Worm (Caenorhabditis elegans): Measurements from ENCODE around the gene K09C8.9.

Gene K09C8.9

ce11 chrX:10963453-10964046, 4.0 kb downstream of the K09C8.9 start, which contains the start of gene nas-10 (continued):
- TF ChIP-seq sup-37 (GFP tag; optimal IDR thresholded peaks at IDR 0.05): no peak
- no peak for TF ChIP-seq zip-4 (GFP tag; optimal IDR thresholded peaks at IDR 0.05)
- TF ChIP-seq lin-13 (GFP tag; optimal IDR thresholded peaks at IDR 0.05): no peak
- no peak for TF ChIP-seq nhr-77 (tag; optimal IDR thresholded peaks at IDR 0.05)

- TF ChIP-seq nhr-76 (tag; optimal IDR thresholded peaks at IDR 0.05): no peak
- no peak for TF ChIP-seq unc-98 (GFP tag; IDR thresholded peaks at IDR 0.05)
- TF ChIP-seq lin-14 (GFP tag; optimal IDR thresholded peaks at IDR 0.05): no peak
- TF ChIP-seq grh-1 (GFP tag; IDR thresholded peaks at IDR 0.05): no peak
Observed at ce11 chrX:10961724-10962123, 5.9 kb downstream of the K09C8.9 start.

- TF ChIP-seq aly-2 (tag; optimal IDR thresholded peaks at IDR 0.05) (no peak), dpl-1 (GFP tag; optimal IDR thresholded peaks at IDR 0.05) (no peak), efl-1 (optimal IDR thresholded peaks at IDR 0.05) (no peak), efl-1 (GFP tag; optimal IDR thresholded peaks at IDR 0.05 in 1 of 2) (no peak), nhr-12 (tag; optimal IDR thresholded peaks at IDR 0.05) (no peak), pag-3 (tag; optimal IDR thresholded peaks at IDR 0.05; ENCODE audit: borderline replicate concordance, insufficient read depth) (no peak), lin-39 (tag; optimal IDR thresholded peaks at IDR 0.05) (no peak), zag-1 (tag; optimal IDR thresholded peaks at IDR 0.05) (no peak), unc-130 (tag; optimal IDR thresholded peaks at IDR 0.05) (no peak), sup-37 (GFP tag; optimal IDR thresholded peaks at IDR 0.05) (no peak), aha-1 (tag; optimal IDR thresholded peaks at IDR 0.05) (no peak), nhr-71 (tag; optimal IDR thresholded peaks at IDR 0.05) (no peak), grh-1 (GFP tag; IDR thresholded peaks at IDR 0.05) (no peak), ets-5 (GFP tag; IDR thresholded peaks at IDR 0.05) (no peak), fos-1 (tag; optimal IDR thresholded peaks at IDR 0.05) (no peak), lsy-2 (tag; optimal IDR thresholded peaks at IDR 0.05) (no peak)
Observed at ce11 chrX:10959136-10959535, 8.5 kb downstream of the K09C8.9 start, which contains the start of gene K09C8.2. K09C8.2 (plus strand) TSS chrX:10959436.

ce11 chrX:10958427-10958826, 9.2 kb downstream of the K09C8.9 start, which contains the start of gene nlp-19:
nlp-19 (plus strand) TSS chrX:10958727.
- TF ChIP-seq alr-1 (tag; optimal IDR thresholded peaks at IDR 0.05; ENCODE audit: borderline replicate concordance) (no peak), sptf-1 (tag; optimal IDR thresholded peaks at IDR 0.05) (no peak), Y116A8C.19 (tag; optimal IDR thresholded peaks at IDR 0.05; ENCODE audit: borderline replicate concordance) (no peak), elt-2 (tag; optimal IDR thresholded peaks at IDR 0.05) (no peak), unc-62 (GFP tag; optimal IDR thresholded peaks at IDR 0.05) (no peak), ces-1 (GFP tag; optimal IDR thresholded peaks at IDR 0.05) (no peak), ceh-88 (GFP tag; IDR thresholded peaks at IDR 0.05) (no peak), ceh-90 (tag; optimal IDR thresholded peaks at IDR 0.05) (no peak), egl-27 (tag; optimal IDR thresholded peaks at IDR 0.05) (no peak), C04F5.9 (tag; optimal IDR thresholded peaks at IDR 0.05) (no peak), C34B4.2 (tag; optimal IDR thresholded peaks at IDR 0.05) (no peak), tlp-1 (tag; optimal IDR thresholded peaks at IDR 0.05) (no peak)

- TF ChIP-seq vab-15 (tag; optimal IDR thresholded peaks at IDR 0.05) (no peak), lsy-2 (tag; optimal IDR thresholded peaks at IDR 0.05) (no peak), elt-2 (tag; optimal IDR thresholded peaks at IDR 0.05) (peak; percentile 5), ama-1 (optimal IDR thresholded peaks at IDR 0.05) (no peak), fkh-10 (GFP tag; optimal IDR thresholded peaks at IDR 0.05) (no peak)
Observed at ce11 chrX:10956972-10957678, 10.5 kb downstream of the K09C8.9 start.

Measured in whole organism, L1 larva.